Fruit fly (Drosophila melanogaster) S2 (cell line): ENCODE data around the gene CG32793.

Source experiments
- CG8478 ChIP-seq: fragments of >200 bp; optimal IDR thresholded peaks from 2 replicates; lab custom pipeline; 2018
- CTCF ChIP-seq, 2 experiments: fragments of >200 bp; optimal IDR thresholded peaks; 2 replicates each; lab custom pipeline; 2018

- TF ChIP-seq CG8478 (lab: Kevin White, UChicago), result no peak
- TF ChIP-seq CTCF (optimal IDR thresholded peaks at IDR 0.05; lab: Kevin White, UChicago), result no peak
Measured at dm6 chrX:2912581-2912980, 17.0 kb upstream of the CG32793 start.
